Worm (Caenorhabditis elegans): ENCODE data around the gene ttbk-8.1.

ce11 chrIV:13465797-13466196, 6.3 kb upstream of the ttbk-8.1 start, which contains the start of gene fezf-1:
- TF ChIP-seq ceh-13 (GFP tag; optimal IDR thresholded peaks at IDR 0.05) (no peak), sea-1 (GFP tag; conservative IDR thresholded peaks at IDR 0.05) (no peak), tbx-37 (GFP tag; conservative IDR thresholded peaks at IDR 0.05) (no peak), tbx-11 (GFP tag; IDR thresholded peaks at IDR 0.05) (no peak), hnd-1 (tag; optimal IDR thresholded peaks at IDR 0.05) (no peak), tra-4 (tag; optimal IDR thresholded peaks at IDR 0.05) (no peak), aly-1 (tag; optimal IDR thresholded peaks at IDR 0.05) (no peak), pes-1 (GFP tag; IDR thresholded peaks at IDR 0.05) (no peak), hmg-4 (GFP tag; optimal IDR thresholded peaks at IDR 0.05) (no peak), hmbx-1 (tag; optimal IDR thresholded peaks at IDR 0.05) (no peak), ceh-36 (tag; optimal IDR thresholded peaks at IDR 0.05) (no peak), ama-1 (optimal IDR thresholded peaks at IDR 0.05) (no peak), flt-1 (GFP tag; IDR thresholded peaks at IDR 0.05) (no peak)
